Fruit fly (Drosophila melanogaster) whole organism, embryonic: ENCODE results near the gene Pp1-13C.

Source experiments
- Abd-B ChIP-seq: fragments of 200-800 bp; sonication (Bioruptor generic); optimal IDR thresholded peaks from 2 replicates; lab custom pipeline; 2018; ENCODE audit warnings: missing biosample characterization, mild to moderate bottlenecking, missing genetic modification characterization, moderate library complexity
- CG10321 ChIP-seq: fragments of 200-800 bp; sonication (Bioruptor generic); IDR thresholded peaks from 2 replicates; pipeline ENCODE4 v1.3.6; 2022; ENCODE audit warnings: missing biosample characterization, missing genetic modification characterization
- CG11247 ChIP-seq: fragments of 200-800 bp; sonication (Bioruptor generic); IDR thresholded peaks from 2 replicates; pipeline ENCODE4 v1.3.6; 2022; ENCODE audit warnings: missing biosample characterization, missing genetic modification characterization
- CG12236 ChIP-seq: fragments of 200-800 bp; sonication (Bioruptor generic); optimal IDR thresholded peaks from 2 replicates; lab custom pipeline; 2016; ENCODE audit warnings: missing biosample characterization, missing genetic modification characterization
- CG12744 ChIP-seq: fragments of 200-800 bp; sonication (Bioruptor generic); optimal IDR thresholded peaks from 2 replicates; lab custom pipeline; 2016; ENCODE audit warnings: missing biosample characterization, missing genetic modification characterization
- CG12769 ChIP-seq: fragments of 200-800 bp; sonication (Bioruptor generic); optimal IDR thresholded peaks from 2 replicates; lab custom pipeline; 2019; ENCODE audit warnings: missing biosample characterization, mild to moderate bottlenecking, missing genetic modification characterization, moderate library complexity
- CG14441 ChIP-seq: fragments of 200-800 bp; sonication (Bioruptor generic); IDR thresholded peaks from 2 replicates; pipeline ENCODE4 v1.3.6; 2022; ENCODE audit warnings: missing biosample characterization, missing genetic modification characterization
- CG15514 ChIP-seq: fragments of 200-800 bp; sonication (Bioruptor generic); optimal IDR thresholded peaks from 3 replicates; lab custom pipeline; 2017; ENCODE audit warnings: missing biosample characterization, missing genetic modification characterization, mild to moderate bottlenecking, moderate library complexity, missing genetic modification reagents
- CG16813 ChIP-seq: fragments of 200-800 bp; sonication (Bioruptor generic); IDR thresholded peaks from 3 replicates; pipeline ENCODE4 v1.3.6; 2022; ENCODE audit warnings: missing biosample characterization, missing genetic modification characterization; ENCODE audit not compliant: partially characterized antibody
- CG16815 ChIP-seq: fragments of 200-800 bp; sonication (Bioruptor generic); optimal IDR thresholded peaks from 3 replicates; lab custom pipeline; 2017; ENCODE audit warnings: missing biosample characterization, mild to moderate bottlenecking, missing genetic modification characterization
- CG17359 ChIP-seq: fragments of 200-800 bp; sonication (Bioruptor generic); optimal IDR thresholded peaks from 3 replicates; lab custom pipeline; 2018; ENCODE audit warnings: missing biosample characterization, mild to moderate bottlenecking, missing genetic modification characterization, moderate library complexity
- CG17612 ChIP-seq: fragments of 200-800 bp; sonication (Bioruptor generic); IDR thresholded peaks from 2 replicates; pipeline ENCODE4 v1.3.6; 2022; ENCODE audit warnings: missing biosample characterization, missing genetic modification characterization
- CG1832 ChIP-seq: fragments of 200-800 bp; sonication (Bioruptor generic); optimal IDR thresholded peaks from 2 replicates; lab custom pipeline; 2017; ENCODE audit warnings: missing biosample characterization, mild to moderate bottlenecking, missing genetic modification characterization, inconsistent platforms
- CG2120 ChIP-seq: fragments of 200-800 bp; sonication (Bioruptor generic); optimal IDR thresholded peaks from 3 replicates; lab custom pipeline; 2016; ENCODE audit warnings: missing biosample characterization, missing genetic modification characterization
- CG31441 ChIP-seq: fragments of 200-800 bp; sonication (Bioruptor generic); IDR thresholded peaks from 2 replicates; pipeline ENCODE4 v1.3.6; 2022; ENCODE audit warnings: missing biosample characterization, missing genetic modification characterization
- CG3838 ChIP-seq: fragments of 200-800 bp; sonication (Bioruptor generic); optimal IDR thresholded peaks from 3 replicates; lab custom pipeline; 2016; ENCODE audit warnings: missing biosample characterization, missing genetic modification characterization
- CG4360 ChIP-seq: fragments of 200-800 bp; sonication (Bioruptor generic); IDR thresholded peaks from 2 replicates; pipeline ENCODE4 v1.3.6; 2022; ENCODE audit warnings: missing biosample characterization, missing genetic modification characterization
- CG6791 ChIP-seq: fragments of 200-800 bp; sonication (Bioruptor generic); IDR thresholded peaks from 3 replicates; pipeline ENCODE4 v1.3.6; 2022; ENCODE audit warnings: missing biosample characterization, missing genetic modification characterization; ENCODE audit not compliant: partially characterized antibody
- CG7372 ChIP-seq: fragments of 200-800 bp; sonication (Bioruptor generic); IDR thresholded peaks from 2 replicates; pipeline ENCODE4 v1.3.6; 2022; ENCODE audit warnings: missing biosample characterization, missing genetic modification characterization
- CG7987 ChIP-seq: fragments of 200-800 bp; sonication (Bioruptor generic); optimal IDR thresholded peaks from 2 replicates; lab custom pipeline; 2018; ENCODE audit warnings: missing biosample characterization, mild to moderate bottlenecking, missing genetic modification characterization, moderate library complexity
- CG8944 ChIP-seq: fragments of 200-800 bp; sonication (Bioruptor generic); optimal IDR thresholded peaks from 3 replicates; lab custom pipeline; 2016; ENCODE audit warnings: missing biosample characterization, missing genetic modification characterization
- CG9817 ChIP-seq: fragments of 200-800 bp; sonication (Bioruptor generic); optimal IDR thresholded peaks from 2 replicates; lab custom pipeline; 2018; ENCODE audit warnings: missing biosample characterization, mild to moderate bottlenecking, missing genetic modification characterization, moderate library complexity
- Ets65A ChIP-seq: fragments of 200-800 bp; sonication (Bioruptor generic); peaks from one replicate; lab custom pipeline; 2016; ENCODE audit warnings: missing biosample characterization, missing genetic modification characterization
- Hmx ChIP-seq: fragments of 200-800 bp; sonication (Bioruptor generic); optimal IDR thresholded peaks from 2 replicates; lab custom pipeline; 2016; ENCODE audit warnings: missing biosample characterization, missing genetic modification characterization
- MESR4 ChIP-seq: fragments of 200-800 bp; sonication (Bioruptor generic); optimal IDR thresholded peaks from 2 replicates; lab custom pipeline; 2018; ENCODE audit warnings: missing biosample characterization, mild to moderate bottlenecking, missing genetic modification characterization, moderate library complexity
- Nf-YC ChIP-seq: fragments of 200-800 bp; optimal IDR thresholded peaks from 3 replicates; lab custom pipeline; 2019; ENCODE audit warnings: missing biosample characterization, mild to moderate bottlenecking, missing genetic modification characterization, moderate library complexity
- Oli ChIP-seq: fragments of 200-800 bp; sonication (Bioruptor generic); optimal IDR thresholded peaks from 2 replicates; lab custom pipeline; 2018; ENCODE audit warnings: missing biosample characterization, mild to moderate bottlenecking, missing genetic modification characterization, moderate library complexity
- Pdp1 ChIP-seq, 2 experiments: fragments of 200-800 bp; sonication (Bioruptor generic); optimal IDR thresholded peaks; 3 replicates each; lab custom pipeline; 2016; ENCODE audit warnings: missing biosample characterization in 2 of 2, missing genetic modification characterization in 2 of 2, mild to moderate bottlenecking in 1 of 2, moderate library complexity in 1 of 2
- Rfx ChIP-seq: fragments of 200-800 bp; sonication (Bioruptor generic); IDR thresholded peaks from 2 replicates; pipeline ENCODE4 v1.3.6; 2022; ENCODE audit warnings: missing biosample characterization, missing genetic modification characterization
- Scr ChIP-seq: fragments of 200-800 bp; sonication (Bioruptor generic); IDR thresholded peaks from 2 replicates; pipeline ENCODE4 v1.3.6; 2022; ENCODE audit warnings: missing biosample characterization, missing genetic modification characterization; ENCODE audit not compliant: partially characterized antibody
- Sin3A ChIP-seq: fragments of >200 bp; optimal IDR thresholded peaks from 2 replicates; lab custom pipeline; 2018
- Six4 ChIP-seq: fragments of 200-800 bp; sonication (Bioruptor generic); optimal IDR thresholded peaks from 2 replicates; lab custom pipeline; 2016; ENCODE audit warnings: missing biosample characterization, missing genetic modification characterization
- TFAM ChIP-seq: fragments of 200-800 bp; sonication (Bioruptor generic); optimal IDR thresholded peaks from 2 replicates; lab custom pipeline; 2017; ENCODE audit warnings: missing biosample characterization, missing genetic modification characterization, inconsistent platforms
- Xbp1 ChIP-seq: fragments of 200-800 bp; sonication (Bioruptor generic); optimal IDR thresholded peaks from 3 replicates; lab custom pipeline; 2016; ENCODE audit warnings: missing biosample characterization, mild to moderate bottlenecking, missing genetic modification characterization
- exex ChIP-seq: fragments of 200-800 bp; sonication (Bioruptor generic); optimal IDR thresholded peaks from 4 replicates; lab custom pipeline; 2018; ENCODE audit warnings: missing biosample characterization, mild to moderate bottlenecking, missing genetic modification characterization, moderate library complexity
- gcm2 ChIP-seq: fragments of 200-800 bp; sonication (Bioruptor generic); optimal IDR thresholded peaks from 2 replicates; lab custom pipeline; 2016; ENCODE audit warnings: missing biosample characterization, missing genetic modification characterization
- gem ChIP-seq: fragments of 200-800 bp; sonication (Bioruptor generic); optimal IDR thresholded peaks from 2 replicates; lab custom pipeline; 2019; ENCODE audit warnings: missing biosample characterization, mild to moderate bottlenecking, missing genetic modification characterization, moderate library complexity
- hbn ChIP-seq: fragments of 200-800 bp; sonication (Bioruptor generic); IDR thresholded peaks from 2 replicates; pipeline ENCODE4 v1.3.6; 2022; ENCODE audit warnings: missing biosample characterization, missing genetic modification characterization; ENCODE audit not compliant: partially characterized antibody
- inv ChIP-seq: fragments of 200-800 bp; sonication (Bioruptor generic); IDR thresholded peaks from 2 replicates; pipeline ENCODE4 v1.3.6; 2022; ENCODE audit warnings: missing biosample characterization, missing genetic modification characterization; ENCODE audit not compliant: partially characterized antibody
- otp ChIP-seq: fragments of 200-800 bp; sonication (Bioruptor generic); IDR thresholded peaks from 3 replicates; pipeline ENCODE4, ENCODE4 v1.3.6; 2022; ENCODE audit warnings: missing biosample characterization, missing genetic modification characterization
- p53 ChIP-seq: fragments of 200-800 bp; sonication (Bioruptor generic); optimal IDR thresholded peaks from 2 replicates; lab custom pipeline; 2016; ENCODE audit warnings: missing biosample characterization, missing genetic modification characterization
- salm ChIP-seq: fragments of 200-800 bp; sonication (Bioruptor generic); optimal IDR thresholded peaks from 2 replicates; lab custom pipeline; 2018; ENCODE audit warnings: missing biosample characterization, mild to moderate bottlenecking, missing genetic modification characterization
- schlank ChIP-seq: fragments of 200-800 bp; sonication (Bioruptor generic); optimal IDR thresholded peaks from 2 replicates; lab custom pipeline; 2018; ENCODE audit warnings: missing biosample characterization, mild to moderate bottlenecking, missing genetic modification characterization
- sim ChIP-seq: fragments of 200-800 bp; sonication (Bioruptor generic); IDR thresholded peaks from 2 replicates; pipeline ENCODE4 v1.3.6; 2022; ENCODE audit warnings: missing biosample characterization, missing genetic modification characterization
- sima ChIP-seq: fragments of 200-800 bp; sonication (Bioruptor generic); optimal IDR thresholded peaks from 2 replicates; lab custom pipeline; 2016; ENCODE audit warnings: missing biosample characterization, missing genetic modification characterization
- sna ChIP-seq: fragments of 200-800 bp; sonication (Bioruptor generic); IDR thresholded peaks from 2 replicates; pipeline ENCODE4 v1.3.6; 2022; ENCODE audit warnings: missing biosample characterization, missing genetic modification characterization; ENCODE audit not compliant: partially characterized antibody
- zen2 ChIP-seq: fragments of 200-800 bp; sonication (Bioruptor generic); IDR thresholded peaks from 3 replicates; pipeline ENCODE4 v1.3.6; 2022; ENCODE audit warnings: missing biosample characterization, missing genetic modification characterization; ENCODE audit not compliant: partially characterized antibody
- zf30C ChIP-seq: fragments of 200-800 bp; sonication (Bioruptor generic); optimal IDR thresholded peaks from 3 replicates; lab custom pipeline; 2018; ENCODE audit warnings: missing biosample characterization, mild to moderate bottlenecking, missing genetic modification characterization
- zfh1 ChIP-seq: fragments of 200-800 bp; sonication (Bioruptor generic); IDR thresholded peaks from 3 replicates; pipeline ENCODE4 v1.3.6; 2022; ENCODE audit warnings: missing biosample characterization, missing genetic modification characterization

The Pp1-13C gene

dm6 chrX:15333066-15333874 lies 27.6 kb downstream of the Pp1-13C start, which contains the start of the genes CG9114 and HDAC6 (continued):
- no peak for TF ChIP-seq gem
- TF ChIP-seq CG12236 (GFP tag; lab: Kevin White, UChicago), result no peak
- TF ChIP-seq zfh1 (GFP tag; lab: Robert Waterston, UW), result 0 out of 3 replicates have a peak, but pooled peaks have one; percentile 17
- peak; percentile 5 for TF ChIP-seq exex
- TF ChIP-seq CG7987 (GFP tag; lab: Kevin White, UChicago), result no peak
- peak; percentile 57 for TF ChIP-seq CG4360 (GFP tag; lab: Robert Waterston, UW)
- TF ChIP-seq CG3838 (GFP tag; lab: Kevin White, UChicago), result no peak
- no peak for TF ChIP-seq Oli (tag; lab: Kevin White, UChicago)
- TF ChIP-seq CG10321 (GFP tag; lab: Robert Waterston, UW), result no peak; the same call in 1 of the 2 replicates
- TF ChIP-seq Six4 (GFP tag; lab: Kevin White, UChicago), result no peak
- peak in 1 of 2 experiments; percentile 88 for TF ChIP-seq Pdp1 (GFP tag; optimal IDR thresholded peaks at IDR 0.05; lab: Kevin White, UChicago)
- peak; percentile 65 for TF ChIP-seq MESR4
- TF ChIP-seq CG15514 (GFP tag; lab: Kevin White, UChicago), result peak; percentile 76
- peak; percentile 70; the same call in 2 of the 3 replicates for TF ChIP-seq zen2
- TF ChIP-seq Hmx, result no peak
- peak; percentile 83 for TF ChIP-seq Sin3A (lab: Kevin White, UChicago)
- TF ChIP-seq Rfx (GFP tag; lab: Robert Waterston, UW), result 0 out of 2 replicates have a peak, but pooled peaks have one; percentile 23
- no peak for TF ChIP-seq CG7372 (GFP tag; lab: Robert Waterston, UW)
- TF ChIP-seq zf30C, result no peak
- TF ChIP-seq CG1832 (GFP tag; lab: Kevin White, UChicago), result peak; percentile 90
- no peak for TF ChIP-seq schlank
- peak; percentile 91 for TF ChIP-seq Scr (GFP tag; lab: Robert Waterston, UW)
- TF ChIP-seq Nf-YC (tag; lab: Kevin White, UChicago), result peak; percentile 22
- TF ChIP-seq Abd-B (GFP tag; lab: Kevin White, UChicago), result no peak
- no peak for TF ChIP-seq sima (GFP tag; lab: Kevin White, UChicago)
- TF ChIP-seq sim (GFP tag; lab: Robert Waterston, UW), result no peak
- TF ChIP-seq CG11247 (GFP tag; lab: Robert Waterston, UW), result no peak
- peak; percentile 93 for TF ChIP-seq sna (GFP tag; lab: Robert Waterston, UW)
- TF ChIP-seq CG12744, result no peak
- 0 out of 2 replicates have a peak, but pooled peaks have one; percentile 13 for TF ChIP-seq CG31441
- no peak for TF ChIP-seq CG2120 (GFP tag; lab: Kevin White, UChicago)
- 0 out of 3 replicates have a peak, but pooled peaks have one; percentile 27 for TF ChIP-seq otp
- TF ChIP-seq TFAM (GFP tag; lab: Kevin White, UChicago), result no peak
- TF ChIP-seq CG17359 (tag; lab: Kevin White, UChicago), result peak; percentile 8
- no peak for TF ChIP-seq salm (tag; lab: Kevin White, UChicago)
- no peak for TF ChIP-seq CG17612 (GFP tag; lab: Robert Waterston, UW)
- no peak for TF ChIP-seq gcm2 (GFP tag; lab: Kevin White, UChicago)
- TF ChIP-seq CG16813, result peak; percentile 85
- no peak for TF ChIP-seq CG16815 (GFP tag; lab: Kevin White, UChicago)
- peak; percentile 84 for TF ChIP-seq inv (GFP tag; lab: Robert Waterston, UW)
- TF ChIP-seq CG14441 (GFP tag; lab: Robert Waterston, UW), result no peak
- no peak for TF ChIP-seq CG8944
- TF ChIP-seq CG6791 (GFP tag; lab: Robert Waterston, UW), result peak; percentile 78
- peak; percentile 80 for TF ChIP-seq hbn (GFP tag; lab: Robert Waterston, UW)
- no peak for TF ChIP-seq Ets65A (GFP tag; lab: Kevin White, UChicago)
- peak; percentile 78 for TF ChIP-seq CG12769 (tag; lab: Kevin White, UChicago)
- TF ChIP-seq CG9817 (tag; lab: Kevin White, UChicago), result no peak
- no peak for TF ChIP-seq p53 (GFP tag; lab: Kevin White, UChicago)
- no peak for TF ChIP-seq Xbp1 (GFP tag; lab: Kevin White, UChicago)
